Worm (Caenorhabditis elegans): ENCODE data around the gene mfsd-8.

Gene mfsd-8

ce11 chrIII:3248307-3249037, 33.6 kb upstream of the mfsd-8 start, which contains the start of gene nduf-9 (continued):
- no peak for TF ChIP-seq ceh-32 (tag; optimal IDR thresholded peaks at IDR 0.05; ENCODE audit: poor library complexity)
- no peak for TF ChIP-seq ztf-7 (tag; optimal IDR thresholded peaks at IDR 0.05)
- no peak for TF ChIP-seq nhr-6 (tag; optimal IDR thresholded peaks at IDR 0.05)
- no peak for TF ChIP-seq duxl-1 (tag; optimal IDR thresholded peaks at IDR 0.05; ENCODE audit: poor library complexity)
- no peak for TF ChIP-seq snpc-4 (tag; optimal IDR thresholded peaks at IDR 0.05)
- no peak for TF ChIP-seq lin-39 (tag; optimal IDR thresholded peaks at IDR 0.05)
- no peak for TF ChIP-seq dve-1 (tag; optimal IDR thresholded peaks at IDR 0.05; ENCODE audit: insufficient read depth)
- TF ChIP-seq hlh-30 (tag; optimal IDR thresholded peaks at IDR 0.05; ENCODE audit: insufficient read depth): peak; percentile 11
- no peak for TF ChIP-seq daf-19 (GFP tag; conservative IDR thresholded peaks at IDR 0.05)
- no peak for TF ChIP-seq F44E2.7 (GFP tag; IDR thresholded peaks at IDR 0.05)
- no peak for TF ChIP-seq ztf-11 (tag; optimal IDR thresholded peaks at IDR 0.05)
- TF ChIP-seq ceh-20 (GFP tag; IDR thresholded peaks at IDR 0.05): no peak

ce11 chrIII:3249038-3249420, 33.1 kb upstream of the mfsd-8 start:
- TF ChIP-seq cey-2 (tag; optimal IDR thresholded peaks at IDR 0.05; ENCODE audit: borderline replicate concordance, insufficient read depth): no peak
- no peak for TF ChIP-seq fkh-10 (GFP tag; optimal IDR thresholded peaks at IDR 0.05)
- TF ChIP-seq ZK337.2 (GFP tag; IDR thresholded peaks at IDR 0.05): peak; percentile 71
- TF ChIP-seq nhr-6 (tag; optimal IDR thresholded peaks at IDR 0.05): no peak
- peak; percentile 56 for TF ChIP-seq spr-1 (tag; optimal IDR thresholded peaks at IDR 0.05)
- TF ChIP-seq F44E2.7 (GFP tag; IDR thresholded peaks at IDR 0.05): peak; percentile 89
- peak; percentile 47; the same call in 1 of the 2 replicates for TF ChIP-seq nhr-41 (GFP tag; IDR thresholded peaks at IDR 0.05)
- peak; percentile 61 for TF ChIP-seq gei-8 (GFP tag; optimal IDR thresholded peaks at IDR 0.05)
- 0 out of 2 replicates have a peak, but pooled peaks have one; percentile 38 for TF ChIP-seq saeg-2 (GFP tag; IDR thresholded peaks at IDR 0.05)
- 0 out of 2 replicates have a peak, but pooled peaks have one; percentile 19 for TF ChIP-seq dmd-9 (GFP tag; IDR thresholded peaks at IDR 0.05)
- no peak for TF ChIP-seq hlh-30 (tag; optimal IDR thresholded peaks at IDR 0.05; ENCODE audit: insufficient read depth)
- TF ChIP-seq Y105C5A.15 (GFP tag; IDR thresholded peaks at IDR 0.05): peak; percentile 73; the same call in 1 of the 2 replicates
- peak; percentile 37 for TF ChIP-seq hmg-1.1 (GFP tag; IDR thresholded peaks at IDR 0.05)
- no peak for TF ChIP-seq skn-1 (tag; optimal IDR thresholded peaks at IDR 0.05)
- no peak for TF ChIP-seq unc-62 (GFP tag; optimal IDR thresholded peaks at IDR 0.05 in 1 of 2)
- TF ChIP-seq unc-62 (tag; optimal IDR thresholded peaks at IDR 0.05): no peak
- TF ChIP-seq madf-9 (GFP tag; conservative IDR thresholded peaks at IDR 0.05): peak; percentile 83
- no peak for TF ChIP-seq ces-1 (GFP tag; optimal IDR thresholded peaks at IDR 0.05)
- no peak for TF ChIP-seq spr-3 (GFP tag; optimal IDR thresholded peaks at IDR 0.05)
- peak; percentile 25 to 74 for TF ChIP-seq daf-16 (GFP tag; optimal IDR thresholded peaks at IDR 0.05)
- TF ChIP-seq daf-16 (tag; optimal IDR thresholded peaks at IDR 0.05): peak; percentile 46
- TF ChIP-seq snpc-1.2 (GFP tag; IDR thresholded peaks at IDR 0.05): peak; percentile 60; the same call in 1 of the 2 replicates
- peak; percentile 80 for TF ChIP-seq F26F4.8 (GFP tag; conservative IDR thresholded peaks at IDR 0.05)
- no peak for TF ChIP-seq ceh-44 (GFP tag; IDR thresholded peaks at IDR 0.05)
- TF ChIP-seq daf-12 (tag; optimal IDR thresholded peaks at IDR 0.05): no peak
- TF ChIP-seq nhr-48 (tag; optimal IDR thresholded peaks at IDR 0.05): peak; percentile 6
- TF ChIP-seq mdt-29 (GFP tag; IDR thresholded peaks at IDR 0.05): peak; percentile 57; the same call in 1 of the 2 replicates
- TF ChIP-seq aly-2 (tag; optimal IDR thresholded peaks at IDR 0.05): no peak
- peak; percentile 66 for TF ChIP-seq mes-2 (tag; optimal IDR thresholded peaks at IDR 0.05; ENCODE audit: poor library complexity, severe bottlenecking)
- no peak for TF ChIP-seq rbr-2 (tag; optimal IDR thresholded peaks at IDR 0.05)
- peak; percentile 3 for TF ChIP-seq zfp-2 (tag; optimal IDR thresholded peaks at IDR 0.05)
- TF ChIP-seq F10B5.3 (tag; optimal IDR thresholded peaks at IDR 0.05): peak; percentile 59
- no peak for TF ChIP-seq jun-1 (tag; optimal IDR thresholded peaks at IDR 0.05)
- TF ChIP-seq F49E8.2 (tag; optimal IDR thresholded peaks at IDR 0.05; ENCODE audit: borderline replicate concordance): peak; percentile 64
- peak; percentile 52 for TF ChIP-seq lir-3 (tag; optimal IDR thresholded peaks at IDR 0.05)
- TF ChIP-seq nhr-102 (tag; optimal IDR thresholded peaks at IDR 0.05): peak; percentile 54
- TF ChIP-seq ceh-82 (tag; optimal IDR thresholded peaks at IDR 0.05): no peak
- TF ChIP-seq zfp-3 (GFP tag; conservative IDR thresholded peaks at IDR 0.05): 0 out of 2 replicates have a peak, but pooled peaks have one; percentile 7
- no peak for TF ChIP-seq daf-8 (GFP tag; IDR thresholded peaks at IDR 0.05)

Measured in whole organism, L4 larva.